Worm (Caenorhabditis elegans) whole organism, mixed stage, embryonic: ENCODE data around the gene pqn-37.

Source experiments
- bed-3 ChIP-seq: fragments of 200-800 bp; sonication (Bioruptor generic); optimal IDR thresholded peaks from 3 replicates; lab custom pipeline; 2018; ENCODE audit warnings: mild to moderate bottlenecking, missing genetic modification characterization, moderate library complexity, missing compliant biosample characterization
- blmp-1 ChIP-seq: fragments of 150-350 bp; optimal IDR thresholded peaks from 2 replicates; lab custom pipeline; 2014; ENCODE audit warnings: missing biosample characterization, missing genetic modification characterization
- ceh-43 ChIP-seq: fragments of 200-800 bp; sonication (Bioruptor generic); optimal IDR thresholded peaks from 2 replicates; lab custom pipeline; 2018; ENCODE audit warnings: mild to moderate bottlenecking, missing genetic modification characterization, moderate library complexity, missing compliant biosample characterization
- ceh-83 ChIP-seq: fragments of 200-800 bp; sonication (Bioruptor generic); optimal IDR thresholded peaks from 2 replicates; lab custom pipeline; 2018; ENCODE audit warnings: mild to moderate bottlenecking, missing genetic modification characterization, missing compliant biosample characterization
- cnd-1 ChIP-seq: fragments of 200-800 bp; sonication (Bioruptor generic); optimal IDR thresholded peaks from 2 replicates; lab custom pipeline; 2018; ENCODE audit warnings: mild to moderate bottlenecking, missing genetic modification characterization, missing compliant biosample characterization
- elt-1 ChIP-seq: sonication (generic microtip); optimal IDR thresholded peaks from 2 replicates; lab custom pipeline; 2017; ENCODE audit warnings: missing genetic modification characterization, mild to moderate bottlenecking, missing compliant biosample characterization, antibody characterized with exemption, moderate library complexity, borderline replicate concordance; ENCODE audit not compliant: insufficient read depth
- elt-3 ChIP-seq: fragments of 150-350 bp; optimal IDR thresholded peaks from 2 replicates; lab custom pipeline; 2014; ENCODE audit warnings: missing biosample characterization, missing genetic modification characterization
- flh-1 ChIP-seq: fragments of 200-800 bp; sonication (Bioruptor generic); optimal IDR thresholded peaks from 2 replicates; lab custom pipeline; 2018; ENCODE audit warnings: mild to moderate bottlenecking, missing genetic modification characterization, moderate library complexity, missing compliant biosample characterization
- ham-2 ChIP-seq: fragments of 200-800 bp; sonication (Bioruptor generic); optimal IDR thresholded peaks from 2 replicates; lab custom pipeline; 2018; ENCODE audit warnings: mild to moderate bottlenecking, missing genetic modification characterization, missing compliant biosample characterization
- hlh-1 ChIP-seq: fragments of 150-350 bp; optimal IDR thresholded peaks from 2 replicates; lab custom pipeline; 2014; ENCODE audit warnings: missing biosample characterization, missing genetic modification reagents, missing genetic modification characterization
- lin-13 ChIP-seq: fragments of 150-350 bp; optimal IDR thresholded peaks from 2 replicates; lab custom pipeline; 2014; ENCODE audit warnings: missing biosample characterization, missing genetic modification characterization
- lin-32 ChIP-seq: fragments of 200-800 bp; sonication (Bioruptor generic); optimal IDR thresholded peaks from 2 replicates; lab custom pipeline; 2018; ENCODE audit warnings: mild to moderate bottlenecking, missing genetic modification characterization, missing compliant biosample characterization
- lsy-2 ChIP-seq: fragments of 150-350 bp; optimal IDR thresholded peaks from 2 replicates; lab custom pipeline; 2014; ENCODE audit warnings: missing biosample characterization, missing genetic modification characterization
- mab-5 ChIP-seq: fragments of 150-350 bp; optimal IDR thresholded peaks from 2 replicates; lab custom pipeline; 2014; ENCODE audit warnings: missing biosample characterization, missing genetic modification characterization
- mls-2 ChIP-seq: sonication (generic microtip); optimal IDR thresholded peaks from 2 replicates; lab custom pipeline; 2016; ENCODE audit warnings: mild to moderate bottlenecking, missing genetic modification characterization, moderate library complexity, missing compliant biosample characterization
- nhr-12 ChIP-seq: fragments of 150-350 bp; optimal IDR thresholded peaks from 2 replicates; lab custom pipeline; 2014; ENCODE audit warnings: missing biosample characterization, missing genetic modification characterization
- nhr-2 ChIP-seq: fragments of 150-350 bp; optimal IDR thresholded peaks from 2 replicates; lab custom pipeline; 2014; ENCODE audit warnings: missing biosample characterization, missing genetic modification characterization
- nhr-28 ChIP-seq: fragments of 150-350 bp; optimal IDR thresholded peaks from 2 replicates; lab custom pipeline; 2014; ENCODE audit warnings: missing biosample characterization, missing genetic modification characterization
- nhr-76 ChIP-seq: sonication (generic microtip); optimal IDR thresholded peaks from 2 replicates; lab custom pipeline; 2017; ENCODE audit warnings: missing biosample characterization, missing genetic modification characterization
- pha-4 ChIP-seq: fragments of 150-350 bp; optimal IDR thresholded peaks from 2 replicates; lab custom pipeline; 2018; ENCODE audit warnings: missing biosample characterization, missing genetic modification reagents, missing genetic modification characterization
- sem-2 ChIP-seq: fragments of 200-800 bp; sonication (Bioruptor generic); optimal IDR thresholded peaks from 2 replicates; lab custom pipeline; 2018; ENCODE audit warnings: mild to moderate bottlenecking, missing genetic modification characterization, missing compliant biosample characterization
- snpc-4 ChIP-seq: fragments of 150-350 bp; optimal IDR thresholded peaks from 2 replicates; lab custom pipeline; 2014; ENCODE audit warnings: missing biosample characterization, missing genetic modification characterization
- sptf-1 ChIP-seq: sonication (generic microtip); optimal IDR thresholded peaks from 2 replicates; lab custom pipeline; 2017; ENCODE audit warnings: mild to moderate bottlenecking, missing genetic modification characterization, moderate library complexity, missing compliant biosample characterization
- unc-120 ChIP-seq: sonication (generic microtip); optimal IDR thresholded peaks from 2 replicates; lab custom pipeline; 2017; ENCODE audit warnings: missing genetic modification characterization, missing compliant biosample characterization; ENCODE audit not compliant: poor library complexity, severe bottlenecking
- ztf-11 ChIP-seq: fragments of 150-350 bp; optimal IDR thresholded peaks from 2 replicates; lab custom pipeline; 2014; ENCODE audit warnings: missing biosample characterization, missing genetic modification characterization

pqn-37 gene

DNA sequence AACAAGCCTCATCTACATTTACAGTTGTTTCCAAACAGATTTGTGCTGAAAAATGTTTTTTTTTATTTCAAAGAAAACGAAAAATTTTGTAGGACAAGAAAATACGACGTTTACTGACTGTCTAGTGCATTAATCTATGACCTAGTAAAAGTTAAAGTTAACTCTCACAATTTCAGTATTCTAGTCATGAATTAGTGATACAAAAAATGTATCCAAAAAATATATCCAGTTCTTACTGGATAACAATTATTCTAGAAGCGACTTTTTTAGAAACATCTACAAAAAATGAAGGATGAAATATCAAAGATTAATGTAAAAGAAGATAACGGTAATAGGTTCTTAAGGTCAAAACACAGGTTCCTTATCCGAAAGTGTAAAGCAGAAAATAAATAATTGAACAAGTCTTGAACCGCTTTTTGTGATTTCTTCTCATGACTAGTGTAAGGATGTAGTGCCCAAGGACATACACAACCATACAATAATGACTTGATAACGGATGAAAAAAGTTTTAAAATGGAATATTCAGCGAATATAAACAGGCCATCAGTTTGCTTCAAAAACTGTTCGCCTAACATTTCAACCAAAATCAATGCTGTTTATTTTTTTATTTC lies at the start of gene pqn-37:
Gene pqn-37 (minus strand): TSS at position 51 of the 611 bp plus-strand sequence.
- no peak for TF ChIP-seq ceh-83
- TF ChIP-seq blmp-1 (tag; lab: Kevin White, UChicago), result no peak
- no peak for TF ChIP-seq mls-2 (tag; lab: Kevin White, UChicago)
- no peak for TF ChIP-seq ham-2
- TF ChIP-seq pha-4 (tag; lab: Kevin White, UChicago), result no peak
- no peak for TF ChIP-seq snpc-4 (tag; lab: Kevin White, UChicago)
- no peak for TF ChIP-seq nhr-12 (tag; lab: Kevin White, UChicago)
- no peak for TF ChIP-seq nhr-76 (tag; lab: Kevin White, UChicago)
- no peak for TF ChIP-seq mab-5 (tag; lab: Kevin White, UChicago)
- TF ChIP-seq sem-2, result no peak
- no peak for TF ChIP-seq cnd-1 (tag; lab: Kevin White, UChicago)
- TF ChIP-seq flh-1 (GFP tag; lab: Kevin White, UChicago), result no peak
- TF ChIP-seq bed-3 (GFP tag; lab: Kevin White, UChicago), result no peak
- no peak for TF ChIP-seq unc-120 (tag; lab: Kevin White, UChicago)
- no peak for TF ChIP-seq lin-32
- TF ChIP-seq, all 35 proteins: peak for 0

DNA sequence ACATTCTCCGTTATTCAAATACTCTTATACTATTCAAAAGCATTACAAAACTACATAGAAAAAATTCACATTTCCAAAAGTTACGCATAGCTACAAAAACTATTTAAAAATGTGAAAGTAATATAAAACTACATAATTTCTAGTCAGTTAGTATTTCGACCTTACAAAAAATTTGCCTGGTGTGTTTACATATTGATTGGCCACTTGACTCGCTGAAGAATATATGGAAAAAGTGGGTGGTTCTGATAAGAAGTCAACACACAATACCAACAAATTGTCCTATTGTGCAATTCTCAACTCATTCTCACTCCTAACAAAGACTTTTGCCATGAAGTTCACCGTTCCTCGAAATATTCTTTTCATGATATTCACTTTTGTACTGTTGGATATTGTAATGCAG lies 48.3 kb upstream of the pqn-37 start, which contains the start of gene K09C4.1:
Gene K09C4.1 (plus strand): TSS at position 301 of the 400 bp plus-strand sequence.
- TF ChIP-seq ceh-43 (GFP tag; lab: Kevin White, UChicago), result no peak

DNA sequence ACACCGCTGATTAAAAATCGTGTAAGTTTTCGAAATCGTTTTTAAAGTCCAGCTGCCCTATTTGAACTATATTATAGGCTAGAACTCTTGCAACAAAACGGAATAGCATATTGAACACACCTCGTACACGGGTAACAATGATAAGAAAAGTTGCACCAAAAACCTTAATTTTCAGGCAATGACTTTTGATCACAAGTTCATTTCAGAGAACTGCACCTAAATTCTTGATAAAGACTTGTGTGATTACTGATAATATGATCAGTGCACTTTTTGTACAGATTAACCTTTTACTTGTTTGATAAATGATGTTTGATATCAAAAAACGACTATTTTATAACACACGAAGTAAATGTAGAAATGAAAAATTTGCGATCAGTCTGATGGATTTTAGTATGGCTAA lies 47.5 kb upstream of the pqn-37 start:
- TF ChIP-seq pha-4 (tag; lab: Kevin White, UChicago) (no peak), blmp-1 (tag; lab: Kevin White, UChicago) (no peak), sptf-1 (tag; lab: Kevin White, UChicago) (no peak), flh-1 (GFP tag; lab: Kevin White, UChicago) (no peak), elt-1 (tag; lab: Kevin White, UChicago) (no peak), mab-5 (tag; lab: Kevin White, UChicago) (no peak), nhr-28 (tag; lab: Kevin White, UChicago) (no peak), bed-3 (GFP tag; lab: Kevin White, UChicago) (no peak), nhr-2 (tag; lab: Kevin White, UChicago) (no peak), nhr-76 (tag; lab: Kevin White, UChicago) (no peak)

DNA sequence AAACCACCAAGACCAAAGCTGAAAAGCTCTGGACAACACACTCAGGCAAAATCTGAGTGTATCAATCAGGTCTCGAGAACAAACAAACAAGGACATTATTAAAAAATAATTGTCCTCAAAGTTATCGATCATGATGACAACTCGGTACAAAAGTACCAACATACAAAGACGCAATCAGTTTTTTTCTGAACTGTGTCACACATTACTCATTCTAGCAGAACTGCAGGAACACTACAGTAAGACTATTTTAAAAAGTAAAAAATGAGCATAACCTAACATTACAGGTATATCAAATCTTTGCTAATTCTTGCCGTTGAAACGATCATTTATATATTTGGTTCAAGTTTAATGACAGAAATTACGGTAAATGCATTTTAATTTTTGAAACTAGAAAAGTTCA lies 45.9 kb upstream of the pqn-37 start, which contains the start of gene K09C4.2:
Gene K09C4.2 (plus strand): TSS at position 301 of the 400 bp plus-strand sequence.
- TF ChIP-seq nhr-28 (tag; lab: Kevin White, UChicago) (no peak), sem-2 (no peak)
- TF ChIP-seq, all 35 proteins: peak for 0

DNA sequence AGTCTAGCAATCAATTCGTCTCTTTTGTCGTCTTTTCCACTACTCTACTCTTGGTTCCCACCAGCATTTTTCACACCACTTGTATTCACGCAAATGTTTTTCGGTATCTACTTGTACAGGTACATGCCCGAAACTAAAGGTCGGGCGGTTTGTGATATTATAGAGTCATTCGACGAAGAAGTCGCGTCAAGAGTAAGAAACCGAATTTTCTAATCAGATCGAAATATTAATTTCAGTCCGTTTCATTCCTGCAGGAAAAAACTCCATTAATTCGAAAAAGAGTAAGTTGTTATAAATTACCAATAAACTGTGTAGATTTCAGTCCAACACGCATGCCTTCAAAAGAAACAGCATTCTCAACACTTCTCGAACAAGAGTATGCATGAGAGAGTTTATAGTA lies 41.6 kb upstream of the pqn-37 start:
- TF ChIP-seq lin-13 (tag; lab: Kevin White, UChicago) (no peak), nhr-12 (tag; lab: Kevin White, UChicago) (no peak), elt-1 (tag; lab: Kevin White, UChicago) (no peak), sptf-1 (tag; lab: Kevin White, UChicago) (no peak), ceh-43 (GFP tag; lab: Kevin White, UChicago) (no peak), nhr-76 (tag; lab: Kevin White, UChicago) (no peak), mls-2 (tag; lab: Kevin White, UChicago) (no peak), ceh-83 (no peak), flh-1 (GFP tag; lab: Kevin White, UChicago) (no peak)

DNA sequence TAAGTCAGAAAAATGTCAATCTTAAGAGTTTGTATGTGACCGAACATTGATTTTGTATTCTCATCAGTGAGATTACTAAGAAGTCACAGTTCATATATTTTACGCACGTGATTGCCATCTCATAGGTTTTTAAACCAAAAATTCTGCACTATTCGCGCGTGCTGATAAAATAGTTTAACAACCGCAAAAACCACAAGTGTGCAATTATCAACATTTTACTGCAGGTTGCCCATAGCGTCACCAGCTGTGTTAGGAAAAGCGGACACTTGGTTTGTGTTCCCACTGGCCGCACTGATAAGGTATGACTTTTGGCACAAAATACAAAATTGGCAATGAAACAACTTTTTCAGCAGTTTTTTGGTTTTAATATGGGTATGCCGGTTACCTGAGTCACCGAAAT lies 39.8 kb upstream of the pqn-37 start:
- TF ChIP-seq lsy-2 (tag; lab: Kevin White, UChicago) (no peak), ztf-11 (tag; lab: Kevin White, UChicago) (no peak), elt-3 (tag; lab: Kevin White, UChicago) (no peak), elt-1 (tag; lab: Kevin White, UChicago) (no peak), lin-32 (no peak), nhr-76 (tag; lab: Kevin White, UChicago) (no peak), snpc-4 (tag; lab: Kevin White, UChicago) (no peak), pha-4 (tag; lab: Kevin White, UChicago) (no peak), hlh-1 (tag; lab: Kevin White, UChicago) (no peak), ceh-83 (no peak), unc-120 (tag; lab: Kevin White, UChicago) (no peak), blmp-1 (tag; lab: Kevin White, UChicago) (no peak), nhr-2 (tag; lab: Kevin White, UChicago) (no peak), flh-1 (GFP tag; lab: Kevin White, UChicago) (no peak)
- TF ChIP-seq, all 35 proteins: peak for 0
